Worm (Caenorhabditis elegans): ENCODE results near the gene R144.12.
"Not testable (repeated sequence)": the region's sequence is repeated elsewhere in the genome, so short reads cannot be mapped to it uniquely, and the experiment has no call there.

R144.12 gene

DNA sequence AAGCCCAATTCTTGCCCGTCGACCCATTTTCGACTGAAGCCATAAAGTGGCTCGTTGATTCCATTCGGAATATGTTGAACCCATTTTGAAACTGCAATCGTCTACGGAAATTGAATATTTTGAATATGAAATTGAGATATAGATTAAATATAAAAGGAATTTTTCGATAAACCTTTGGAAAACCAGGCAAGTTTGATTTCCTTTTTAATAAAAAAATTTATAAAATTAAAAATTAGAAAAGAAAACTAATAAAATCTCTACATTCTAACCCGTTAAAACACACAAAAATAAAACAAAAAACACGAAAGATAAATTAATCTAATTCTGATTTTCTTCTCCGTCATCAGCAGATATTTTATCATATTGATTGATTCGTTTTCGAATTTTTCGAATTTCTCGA, at the start of gene R144.12:
TSS of gene R144.12 (minus strand) at position 101 of the 400 bp plus-strand sequence.
- TF ChIP-seq unc-62 (GFP tag; optimal IDR thresholded peaks at IDR 0.05) = no peak

DNA sequence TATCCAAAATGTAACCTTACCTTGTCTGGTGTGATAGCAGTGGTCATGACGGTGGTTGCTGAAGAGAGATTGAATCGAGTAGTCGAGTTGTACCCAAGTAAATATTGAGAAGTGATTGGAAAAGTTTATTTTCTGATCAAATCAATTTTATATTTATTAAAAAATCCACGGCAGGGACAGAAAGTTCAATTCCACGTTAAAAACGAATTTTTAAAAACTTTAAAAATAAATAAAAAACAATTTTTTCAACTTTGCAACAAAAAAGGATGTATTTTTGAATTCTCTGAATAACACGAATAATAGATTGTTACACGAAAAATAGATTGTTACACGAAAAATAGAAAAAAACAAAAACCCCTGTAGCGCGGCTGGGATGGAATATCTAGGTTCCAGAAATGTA, 48.9 kb upstream of the R144.12 start, which contains the start of gene C45G9.9:
TSS of gene C45G9.9 (minus strand) at position 101 of the 400 bp plus-strand sequence.
- TF ChIP-seq unc-62 (GFP tag; optimal IDR thresholded peaks at IDR 0.05) = not testable (repeated sequence)

DNA sequence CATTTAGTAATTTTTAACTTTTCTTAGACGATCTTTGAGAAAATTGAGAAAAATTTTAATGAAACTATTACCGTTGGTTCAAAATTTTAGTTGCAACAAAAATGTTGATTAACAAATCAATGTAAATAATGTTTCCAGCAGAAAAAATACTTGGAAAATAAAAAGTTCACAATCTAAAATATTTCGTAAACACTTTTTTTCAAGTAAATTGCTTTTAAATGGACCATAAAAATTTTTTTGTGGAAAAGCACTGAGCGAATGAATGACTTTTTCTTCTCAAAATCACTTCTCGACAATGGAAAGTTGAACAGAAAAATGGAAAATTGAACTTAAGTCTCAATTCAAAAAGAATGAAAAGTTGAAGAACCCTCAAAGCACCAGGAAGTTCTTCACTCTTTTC, 46.8 kb upstream of the R144.12 start, which contains the start of gene C45G9.8:
TSS of gene C45G9.8 (minus strand) at position 101 of the 400 bp plus-strand sequence.
- TF ChIP-seq unc-62 (GFP tag; optimal IDR thresholded peaks at IDR 0.05) = no peak

DNA sequence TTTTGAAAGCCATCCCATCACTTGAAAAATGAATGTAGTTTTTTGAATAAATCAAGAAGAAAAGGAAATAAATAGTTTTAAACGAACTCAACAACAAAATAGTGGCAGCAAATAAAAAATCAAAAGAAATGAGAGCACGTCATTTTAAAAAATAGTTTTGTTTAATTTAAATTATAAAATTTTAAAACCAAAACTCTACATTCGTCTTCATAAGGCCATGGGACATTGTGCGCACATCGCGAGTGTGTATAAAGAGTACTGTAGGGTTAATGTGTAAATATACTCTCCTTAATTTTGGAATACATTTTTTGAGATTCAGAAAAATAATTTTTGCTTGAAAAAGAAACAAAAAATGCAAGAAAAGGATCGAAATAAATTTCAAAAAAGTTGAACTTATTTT, 45.2 kb upstream of the R144.12 start, which contains the start of gene C45G9.15:
TSS of gene C45G9.15 (minus strand) at position 101 of the 400 bp plus-strand sequence.
- no peak for TF ChIP-seq unc-62 (GFP tag; optimal IDR thresholded peaks at IDR 0.05)

DNA sequence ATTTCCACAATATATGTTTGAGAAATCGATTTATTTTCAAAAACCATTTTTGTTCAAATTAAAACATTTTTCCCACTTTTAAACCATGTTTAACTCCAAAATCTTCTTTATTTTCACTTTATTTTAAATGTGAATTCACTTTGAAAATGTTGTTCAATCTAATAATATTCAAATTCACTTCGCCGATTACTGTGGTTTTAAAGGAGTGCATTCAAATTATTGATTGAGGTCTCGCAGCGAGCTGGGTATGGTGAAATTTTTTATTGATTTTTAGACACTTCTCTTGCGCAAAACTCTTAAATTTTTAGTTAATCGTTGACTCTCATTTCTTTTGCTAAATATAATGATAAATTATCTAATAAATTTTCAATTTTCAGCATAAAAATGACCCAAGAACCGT, 41.0 kb upstream of the R144.12 start, which contains the start of gene C45G9.5:
TSS of gene C45G9.5 (plus strand) at position 378 of the 400 bp plus-strand sequence.
- TF ChIP-seq unc-62 (GFP tag; optimal IDR thresholded peaks at IDR 0.05) = no peak

DNA sequence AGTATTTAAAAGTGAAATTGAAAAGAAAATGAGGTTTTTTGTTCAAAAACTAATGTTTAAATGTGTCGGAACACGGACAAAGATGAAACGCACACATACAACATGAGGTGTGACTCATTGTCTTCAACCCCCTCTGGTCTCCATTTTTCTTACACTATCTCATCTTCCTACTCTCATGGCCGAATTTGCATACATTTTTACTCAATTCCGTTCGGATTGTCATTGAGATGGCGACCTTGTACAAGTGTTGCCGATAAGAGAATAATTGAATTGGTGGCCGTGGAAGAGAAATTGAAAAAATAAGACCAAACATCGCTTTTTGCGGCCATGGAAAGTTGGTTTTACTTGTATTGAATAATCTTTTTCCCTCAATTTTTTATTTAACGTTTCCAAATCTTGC, 40.4 kb upstream of the R144.12 start, which contains the start of gene txbp-3:
TSS of gene txbp-3 (minus strand) at position 285 of the 400 bp plus-strand sequence.
- no peak for TF ChIP-seq unc-62 (GFP tag; optimal IDR thresholded peaks at IDR 0.05)

DNA sequence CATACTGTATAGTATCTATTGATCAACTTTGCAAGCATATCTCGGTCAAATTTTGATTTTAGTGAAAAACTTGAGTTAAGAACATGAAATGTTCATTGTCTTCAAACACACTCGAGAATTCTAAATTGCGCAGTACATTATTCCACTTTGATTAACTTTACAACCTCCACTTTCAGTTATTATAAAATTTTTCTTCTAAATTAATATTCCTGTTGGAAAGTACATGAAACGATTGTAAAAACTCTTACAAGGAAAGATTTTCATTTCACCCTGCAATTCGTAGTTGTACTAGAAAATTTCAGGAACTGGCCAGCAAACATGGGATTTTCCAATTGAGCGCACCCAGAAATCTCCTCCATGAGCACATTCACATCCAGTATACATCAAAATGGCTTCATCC, 37.9 kb upstream of the R144.12 start, which contains the start of gene C45G9.14:
TSS of gene C45G9.14 (plus strand) at position 301 of the 400 bp plus-strand sequence.
- no peak for TF ChIP-seq unc-62 (GFP tag; optimal IDR thresholded peaks at IDR 0.05)

DNA sequence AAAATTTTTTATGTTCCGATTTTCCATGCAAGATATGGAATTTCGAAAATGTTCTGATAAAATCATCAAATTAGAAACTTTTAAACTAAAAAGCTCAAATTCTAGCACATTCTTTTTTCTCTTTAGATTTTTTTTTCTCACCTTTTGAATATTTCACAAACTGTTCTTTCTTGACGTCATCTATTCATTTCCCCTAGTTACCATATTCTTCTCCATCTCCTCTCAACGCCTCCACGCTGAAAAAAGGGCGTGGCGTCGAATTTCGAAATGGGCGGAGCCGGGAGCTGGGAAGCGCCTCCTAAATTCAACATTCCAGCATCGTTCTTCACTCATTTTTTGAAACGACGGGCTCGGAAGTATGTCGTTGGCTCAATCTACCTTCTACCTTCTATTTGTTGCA, 35.3 kb upstream of the R144.12 start, which contains the start of gene nlp-43:
TSS of gene nlp-43 (plus strand) at position 301 of the 400 bp plus-strand sequence.
- TF ChIP-seq unc-62 (GFP tag; optimal IDR thresholded peaks at IDR 0.05) = no peak

DNA sequence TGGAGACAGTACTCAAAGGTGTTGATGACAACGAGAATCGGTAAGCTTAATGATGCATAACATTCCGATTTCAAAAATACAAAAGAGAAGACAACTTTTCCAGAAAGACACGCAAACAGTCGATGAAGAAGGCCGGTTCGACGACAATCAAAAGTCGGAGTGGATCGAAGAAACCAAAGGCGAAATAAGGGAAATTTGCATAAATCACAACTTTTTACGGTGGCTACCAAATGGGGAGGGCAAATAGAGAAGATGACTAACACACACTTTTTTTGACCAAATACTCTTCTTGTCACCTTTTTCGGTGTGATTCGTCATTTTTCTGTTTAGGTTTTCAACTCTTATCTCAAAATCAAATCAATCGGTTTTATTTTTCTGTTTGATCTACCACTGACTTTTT, 29.4 kb upstream of the R144.12 start, which contains the start of gene C45G9.6:
TSS of gene C45G9.6 (plus strand) at position 301 of the 400 bp plus-strand sequence.
- no peak for TF ChIP-seq unc-62 (GFP tag; optimal IDR thresholded peaks at IDR 0.05)

DNA sequence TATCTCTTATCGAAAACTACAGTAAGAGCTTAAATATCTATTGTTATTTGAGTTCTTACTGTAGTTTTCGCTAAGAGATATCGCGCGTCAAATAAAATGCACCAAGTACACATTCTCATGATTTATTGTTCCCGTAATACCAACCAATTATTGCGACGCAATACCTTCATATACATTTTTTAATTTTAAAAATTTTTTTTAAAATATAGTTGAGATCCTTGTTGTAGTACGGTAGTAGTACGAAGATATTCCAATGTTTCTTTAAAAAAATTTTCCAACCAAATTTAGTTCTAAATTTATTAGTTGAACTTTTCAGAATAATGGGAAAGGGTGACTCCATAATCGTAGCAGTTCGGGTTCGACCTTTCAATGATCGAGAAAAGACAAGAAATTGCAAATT, 23.8 kb upstream of the R144.12 start, which contains the start of gene klp-6:
TSS of gene klp-6 (plus strand) at position 301 of the 400 bp plus-strand sequence.
- no peak for TF ChIP-seq unc-62 (GFP tag; optimal IDR thresholded peaks at IDR 0.05)

DNA sequence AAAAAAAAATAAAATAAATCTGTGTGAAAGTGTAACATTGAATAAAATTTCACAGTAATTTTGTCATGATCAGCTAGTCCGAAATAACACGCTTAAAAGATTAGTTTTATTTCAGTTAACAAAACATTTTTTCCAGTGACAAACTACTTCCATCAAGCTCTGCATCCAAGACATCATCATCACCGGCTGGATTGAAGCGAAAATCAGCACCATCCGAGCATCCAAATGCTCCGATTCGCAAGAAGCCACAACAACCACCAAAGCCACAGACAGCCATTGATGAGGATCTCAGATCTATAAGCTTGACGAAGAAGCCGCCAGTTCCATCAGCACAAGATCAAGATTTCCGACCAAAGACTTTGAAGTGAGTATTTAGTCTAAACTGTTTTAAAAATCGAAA, 20.4 kb upstream of the R144.12 start:
- no peak for TF ChIP-seq unc-62 (GFP tag; optimal IDR thresholded peaks at IDR 0.05)

DNA sequence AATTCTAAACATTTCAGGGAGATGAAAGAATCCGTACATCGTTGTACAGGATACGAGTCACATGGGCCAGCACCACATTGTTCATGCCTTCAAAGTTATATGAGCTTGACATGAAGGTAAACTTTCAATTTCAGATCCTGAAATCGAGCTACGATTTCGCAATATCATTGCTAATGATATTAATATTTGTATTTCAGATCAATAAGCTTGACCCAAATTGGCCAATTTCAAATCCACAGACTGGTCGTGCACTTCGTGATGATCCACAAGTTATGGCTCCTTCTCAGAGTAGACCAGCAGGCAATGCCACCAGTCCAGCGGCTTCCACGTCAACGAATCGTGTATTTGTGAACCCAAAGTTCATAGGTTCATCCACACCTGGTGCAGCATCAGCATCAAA, 19.6 kb upstream of the R144.12 start:
- no peak for TF ChIP-seq unc-62 (GFP tag; optimal IDR thresholded peaks at IDR 0.05)

DNA sequence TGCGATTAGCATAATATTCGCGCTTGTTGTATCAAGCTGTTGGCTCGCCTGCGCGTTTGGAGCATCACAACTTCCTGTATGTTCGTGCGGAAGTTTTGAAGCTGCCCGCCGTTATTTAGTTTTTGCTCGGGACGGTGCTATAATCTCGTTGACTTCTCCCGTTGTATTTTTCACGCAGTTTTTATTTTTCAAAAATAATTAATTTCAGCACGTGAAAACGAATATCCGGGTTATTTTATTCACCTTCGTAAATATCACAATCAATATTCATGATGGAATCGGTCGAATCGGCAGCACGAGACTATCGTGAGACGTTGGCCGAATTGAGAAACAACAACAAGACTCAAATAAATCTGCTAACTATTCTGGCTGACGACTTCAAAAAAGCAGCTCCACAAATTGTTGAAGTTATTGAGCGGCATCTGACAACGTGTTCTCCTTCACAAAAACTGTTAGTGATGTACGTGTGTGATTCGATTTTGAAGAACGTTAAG, 18.4 kb upstream of the R144.12 start:
- TF ChIP-seq unc-62 (GFP tag; optimal IDR thresholded peaks at IDR 0.05) = no peak

DNA sequence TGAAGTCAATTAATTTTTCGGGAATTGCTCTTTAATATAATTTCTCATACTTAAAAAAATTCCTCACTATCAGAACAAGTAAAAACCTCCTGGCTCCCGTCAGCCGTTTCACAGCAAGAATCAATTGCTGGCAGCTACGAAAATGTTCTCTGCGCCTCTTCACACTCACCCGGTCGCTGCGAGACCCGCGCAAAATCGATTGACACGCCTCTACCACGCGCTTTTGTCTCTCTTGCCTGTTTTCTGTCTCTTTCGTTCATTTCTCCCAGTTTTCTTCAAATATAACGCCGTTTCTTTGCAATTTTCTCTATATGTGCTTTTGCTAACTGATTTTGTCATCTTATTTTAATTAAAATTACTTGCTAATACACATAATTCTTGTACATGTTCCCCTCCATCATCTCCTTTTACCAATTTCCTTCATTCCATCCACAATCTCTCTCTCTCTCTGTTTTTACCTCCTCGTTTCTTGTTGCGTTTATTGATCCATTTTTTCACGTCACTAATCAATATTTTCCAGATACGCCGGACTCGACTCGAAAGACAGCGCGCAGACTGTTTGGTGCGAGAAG, 17.7 kb upstream of the R144.12 start, which contains the start of gene pcf-11:
TSS of gene pcf-11 (plus strand) at position 522 of the 572 bp plus-strand sequence.
- no peak for TF ChIP-seq unc-62 (GFP tag; optimal IDR thresholded peaks at IDR 0.05)

DNA sequence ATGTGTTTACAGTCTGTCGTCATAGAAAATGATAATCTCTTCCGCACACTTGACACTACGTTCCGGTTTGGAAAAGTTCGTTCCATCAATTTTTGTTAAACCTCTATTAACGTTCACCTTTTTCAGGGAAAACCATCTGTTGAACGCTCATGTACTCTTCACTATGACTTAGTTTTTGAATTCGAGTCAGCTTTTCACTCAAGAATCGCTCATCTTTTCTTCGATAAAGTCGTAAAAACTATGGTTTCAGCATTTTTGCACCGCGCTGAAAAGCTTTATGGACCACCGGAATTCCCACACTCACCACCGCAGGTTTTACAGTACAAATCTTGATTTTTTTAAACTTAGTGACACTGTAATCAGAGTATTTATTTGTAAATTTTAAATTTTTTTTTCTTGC, 16.9 kb upstream of the R144.12 start:
- TF ChIP-seq unc-62 (GFP tag; optimal IDR thresholded peaks at IDR 0.05) = no peak

DNA sequence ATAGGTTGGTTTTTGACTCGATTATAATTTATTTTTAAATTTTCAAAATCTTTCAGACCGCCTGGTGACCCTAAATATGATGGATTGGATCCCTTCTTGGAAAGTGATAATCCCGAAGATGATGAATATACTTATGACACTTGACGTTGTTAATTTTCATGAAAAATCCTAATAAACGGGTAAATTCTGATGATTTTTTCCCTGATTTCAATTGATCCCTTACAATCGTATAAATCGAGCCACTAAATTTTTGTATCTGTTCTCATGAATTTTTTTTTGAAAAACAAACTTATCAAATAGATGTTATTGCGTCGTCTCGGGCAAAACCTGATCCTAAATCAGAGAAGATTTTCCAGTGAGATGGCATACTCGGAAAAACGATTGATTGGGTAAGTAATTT, 16.2 kb upstream of the R144.12 start, which contains the start of gene R144.13:
TSS of gene R144.13 (plus strand) at position 301 of the 400 bp plus-strand sequence.
- TF ChIP-seq unc-62 (GFP tag; optimal IDR thresholded peaks at IDR 0.05) = no peak

DNA sequence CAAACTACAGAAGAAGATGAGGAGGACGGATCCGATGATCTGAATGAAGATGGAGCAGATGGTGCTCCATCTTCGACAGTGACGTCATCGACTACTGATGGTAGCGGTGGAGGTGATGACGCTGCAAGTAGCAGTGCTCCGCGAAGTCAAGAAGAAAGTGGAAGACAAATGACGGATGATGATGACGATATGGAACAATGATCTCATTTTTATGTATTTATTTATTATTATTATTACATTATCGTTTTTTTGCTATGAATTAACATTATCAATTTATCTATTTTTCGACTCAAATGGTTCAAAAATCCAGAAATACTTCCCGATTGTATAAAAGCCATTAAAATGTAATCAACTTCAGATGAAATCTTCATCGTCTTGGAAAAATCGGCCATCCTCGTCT, 14.9 kb upstream of the R144.12 start, which contains the start of gene R144.3:
TSS of gene R144.3 (plus strand) at position 301 of the 400 bp plus-strand sequence.
- TF ChIP-seq unc-62 (GFP tag; optimal IDR thresholded peaks at IDR 0.05) = no peak

Measured in whole organism, dauer.